Fruit fly (Drosophila melanogaster) whole organism, embryonic: ENCODE results near the gene bmm.

ENCODE experiments used
- CG10321 ChIP-seq: fragments of 200-800 bp; sonication (Bioruptor generic); IDR thresholded peaks from 2 replicates; pipeline ENCODE4 v1.3.6; 2022; ENCODE audit warnings: missing biosample characterization, missing genetic modification characterization
- CG10959 ChIP-seq: fragments of 200-800 bp; sonication (Bioruptor generic); IDR thresholded peaks from 2 replicates; pipeline ENCODE4 v1.3.6; 2022; ENCODE audit warnings: missing biosample characterization, missing genetic modification characterization
- CG11504 ChIP-seq: fragments of 200-800 bp; sonication (Bioruptor generic); optimal IDR thresholded peaks from 3 replicates; lab custom pipeline; 2019; ENCODE audit warnings: missing biosample characterization, mild to moderate bottlenecking, missing genetic modification characterization, moderate library complexity
- CG11723 ChIP-seq: fragments of 200-800 bp; sonication (Bioruptor generic); optimal IDR thresholded peaks from 2 replicates; lab custom pipeline; 2017; ENCODE audit warnings: missing biosample characterization, mild to moderate bottlenecking, missing genetic modification characterization
- CG12155 ChIP-seq: fragments of 200-800 bp; sonication (Bioruptor generic); optimal IDR thresholded peaks from 3 replicates; lab custom pipeline; 2016; ENCODE audit warnings: missing biosample characterization, missing genetic modification characterization
- CG13424 ChIP-seq: fragments of 200-800 bp; sonication (Bioruptor generic); optimal IDR thresholded peaks from 2 replicates; lab custom pipeline; 2019; ENCODE audit warnings: missing biosample characterization, mild to moderate bottlenecking, missing genetic modification characterization, moderate library complexity
- CG13775 ChIP-seq: fragments of 200-800 bp; sonication (Bioruptor generic); optimal IDR thresholded peaks from 3 replicates; lab custom pipeline; 2017; ENCODE audit warnings: missing biosample characterization, mild to moderate bottlenecking, missing genetic modification characterization
- CG15514 ChIP-seq: fragments of 200-800 bp; sonication (Bioruptor generic); optimal IDR thresholded peaks from 3 replicates; lab custom pipeline; 2017; ENCODE audit warnings: missing biosample characterization, missing genetic modification characterization, mild to moderate bottlenecking, moderate library complexity, missing genetic modification reagents
- CG1603 ChIP-seq: fragments of 200-800 bp; sonication (Bioruptor generic); optimal IDR thresholded peaks from 2 replicates; lab custom pipeline; 2019; ENCODE audit warnings: missing biosample characterization, mild to moderate bottlenecking, missing genetic modification characterization, moderate library complexity
- CG16863 ChIP-seq: fragments of 200-800 bp; sonication (Bioruptor generic); optimal IDR thresholded peaks from 3 replicates; lab custom pipeline; 2016; ENCODE audit warnings: missing biosample characterization, missing genetic modification characterization
- CG17385 ChIP-seq: fragments of 200-800 bp; sonication (Bioruptor generic); optimal IDR thresholded peaks from 3 replicates; lab custom pipeline; 2018; ENCODE audit warnings: missing biosample characterization, mild to moderate bottlenecking, missing genetic modification characterization
- CG1832 ChIP-seq: fragments of 200-800 bp; sonication (Bioruptor generic); optimal IDR thresholded peaks from 2 replicates; lab custom pipeline; 2017; ENCODE audit warnings: missing biosample characterization, mild to moderate bottlenecking, missing genetic modification characterization, inconsistent platforms
- CG18764 ChIP-seq: fragments of 200-800 bp; sonication (Bioruptor generic); optimal IDR thresholded peaks from 3 replicates; lab custom pipeline; 2016; ENCODE audit warnings: missing biosample characterization, missing genetic modification characterization
- CG31224 ChIP-seq: fragments of 200-800 bp; sonication (Bioruptor generic); IDR thresholded peaks from 2 replicates; pipeline ENCODE4 v1.3.6; 2022; ENCODE audit warnings: missing biosample characterization, missing genetic modification characterization
- CG3838 ChIP-seq: fragments of 200-800 bp; sonication (Bioruptor generic); optimal IDR thresholded peaks from 3 replicates; lab custom pipeline; 2016; ENCODE audit warnings: missing biosample characterization, missing genetic modification characterization
- CG42726 ChIP-seq: fragments of 200-800 bp; sonication (Bioruptor generic); IDR thresholded peaks from 2 replicates; pipeline ENCODE4 v1.3.6; 2022; ENCODE audit warnings: missing biosample characterization, missing genetic modification characterization; ENCODE audit not compliant: partially characterized antibody
- CG4854 ChIP-seq: fragments of 200-800 bp; sonication (Bioruptor generic); optimal IDR thresholded peaks from 2 replicates; lab custom pipeline; 2016; ENCODE audit warnings: missing biosample characterization, missing genetic modification characterization, inconsistent platforms
- CG5953 ChIP-seq: fragments of 200-800 bp; sonication (Bioruptor generic); IDR thresholded peaks from 2 replicates; pipeline ENCODE4 v1.3.6; 2022; ENCODE audit warnings: missing biosample characterization, missing genetic modification characterization
- CG6791 ChIP-seq: fragments of 200-800 bp; sonication (Bioruptor generic); IDR thresholded peaks from 3 replicates; pipeline ENCODE4 v1.3.6; 2022; ENCODE audit warnings: missing biosample characterization, missing genetic modification characterization; ENCODE audit not compliant: partially characterized antibody
- CG6854 ChIP-seq: fragments of 200-800 bp; sonication (Bioruptor generic); optimal IDR thresholded peaks from 3 replicates; lab custom pipeline; 2017; ENCODE audit warnings: missing biosample characterization, mild to moderate bottlenecking, missing genetic modification characterization
- CoRest ChIP-seq: fragments of 200-800 bp; sonication (Bioruptor generic); optimal IDR thresholded peaks from 3 replicates; lab custom pipeline; 2018; ENCODE audit warnings: missing biosample characterization, mild to moderate bottlenecking, missing genetic modification characterization, moderate library complexity
- Fer1 ChIP-seq: fragments of 200-800 bp; sonication (Bioruptor generic); optimal IDR thresholded peaks from 2 replicates; lab custom pipeline; 2017; ENCODE audit warnings: missing biosample characterization, mild to moderate bottlenecking, missing genetic modification characterization
- H15 ChIP-seq: fragments of 200-800 bp; sonication (Bioruptor generic); IDR thresholded peaks from 3 replicates; pipeline ENCODE4 v1.3.6; 2022; ENCODE audit warnings: missing biosample characterization, missing genetic modification characterization
- HLH4C ChIP-seq: fragments of 200-800 bp; sonication (Bioruptor generic); IDR thresholded peaks from 3 replicates; pipeline ENCODE4 v1.3.6; 2022; ENCODE audit warnings: missing biosample characterization, missing genetic modification characterization; ENCODE audit not compliant: partially characterized antibody
- HLH54F ChIP-seq: fragments of 200-800 bp; sonication (Bioruptor generic); optimal IDR thresholded peaks from 3 replicates; lab custom pipeline; 2016; ENCODE audit warnings: missing biosample characterization, missing genetic modification characterization
- HmgD ChIP-seq: fragments of 200-800 bp; sonication (Bioruptor generic); optimal IDR thresholded peaks from 3 replicates; lab custom pipeline; 2016; ENCODE audit warnings: missing biosample characterization, missing genetic modification characterization
- Hr39 ChIP-seq: fragments of >200 bp; optimal IDR thresholded peaks from 2 replicates; lab custom pipeline; 2017
- MBD-R2 ChIP-seq: fragments of 200-800 bp; sonication (Bioruptor generic); IDR thresholded peaks from 2 replicates; pipeline ENCODE4 v1.3.6; 2022; ENCODE audit warnings: missing biosample characterization, missing genetic modification characterization
- Rx ChIP-seq: fragments of 200-800 bp; sonication (Bioruptor generic); IDR thresholded peaks from 2 replicates; pipeline ENCODE4 v1.3.6; 2022; ENCODE audit warnings: missing biosample characterization, missing genetic modification characterization
- Stat92E ChIP-seq, 3 experiments: fragments of >200 bp in 2 of 3; fragments of 200-800 bp in 1 of 3; sonication (Bioruptor generic) in 1 of 3; optimal IDR thresholded peaks; 2 replicates each; lab custom pipeline; 2017 to 2019; ENCODE audit warnings: missing biosample characterization in 3 of 3, missing genetic modification characterization in 3 of 3, mild to moderate bottlenecking in 1 of 3, moderate library complexity in 1 of 3
- Taf1 ChIP-seq: fragments of 200-800 bp; sonication (Bioruptor generic); IDR thresholded peaks from 2 replicates; pipeline ENCODE4 v1.3.6; 2022; ENCODE audit warnings: missing biosample characterization, missing genetic modification characterization
- Usf ChIP-seq: fragments of 200-800 bp; sonication (Bioruptor generic); optimal IDR thresholded peaks from 2 replicates; lab custom pipeline; 2017; ENCODE audit warnings: missing genotype, missing biosample characterization, missing genetic modification characterization
- ase ChIP-seq: fragments of 200-800 bp; sonication (Bioruptor generic); IDR thresholded peaks from 3 replicates; pipeline ENCODE4 v1.3.6; 2022; ENCODE audit warnings: missing biosample characterization, missing genetic modification characterization
- btn ChIP-seq: fragments of 200-800 bp; sonication (Bioruptor generic); optimal IDR thresholded peaks from 2 replicates; lab custom pipeline; 2016; ENCODE audit warnings: missing biosample characterization, missing genetic modification characterization
- chm ChIP-seq: fragments of 200-800 bp; sonication (Bioruptor generic); IDR thresholded peaks from 2 replicates; pipeline ENCODE4 v1.3.6; 2022; ENCODE audit warnings: missing biosample characterization, missing genetic modification characterization
- cwo ChIP-seq: fragments of 200-800 bp; sonication (Bioruptor generic); optimal IDR thresholded peaks from 3 replicates; lab custom pipeline; 2017; ENCODE audit warnings: missing biosample characterization, missing genetic modification characterization, mild to moderate bottlenecking, moderate library complexity, missing genetic modification reagents
- dan ChIP-seq: fragments of 200-800 bp; sonication (Bioruptor generic); IDR thresholded peaks from 2 replicates; pipeline ENCODE4 v1.3.6; 2022; ENCODE audit warnings: missing biosample characterization, missing genetic modification characterization
- disco-r ChIP-seq: fragments of 200-800 bp; sonication (Bioruptor generic); optimal IDR thresholded peaks from 2 replicates; lab custom pipeline; 2016; ENCODE audit warnings: missing biosample characterization, missing genetic modification characterization
- dysf ChIP-seq: fragments of 200-800 bp; sonication (Bioruptor generic); IDR thresholded peaks from 3 replicates; pipeline ENCODE4 v1.3.6; 2022; ENCODE audit warnings: missing biosample characterization, missing genetic modification characterization
- gsb-n ChIP-seq: fragments of 200-800 bp; sonication (Bioruptor generic); optimal IDR thresholded peaks from 3 replicates; lab custom pipeline; 2018; ENCODE audit warnings: missing biosample characterization, mild to moderate bottlenecking, missing genetic modification characterization
- h ChIP-seq: fragments of >200 bp; optimal IDR thresholded peaks from 2 replicates; lab custom pipeline; 2017
- hb ChIP-seq: fragments of 200-800 bp; sonication (Bioruptor generic); IDR thresholded peaks from 3 replicates; pipeline ENCODE4 v1.3.6; 2022; ENCODE audit warnings: missing biosample characterization, missing genetic modification characterization; ENCODE audit not compliant: partially characterized antibody
- inv ChIP-seq: fragments of 200-800 bp; sonication (Bioruptor generic); IDR thresholded peaks from 2 replicates; pipeline ENCODE4 v1.3.6; 2022; ENCODE audit warnings: missing biosample characterization, missing genetic modification characterization; ENCODE audit not compliant: partially characterized antibody
- jing ChIP-seq: fragments of 200-800 bp; sonication (Bioruptor generic); optimal IDR thresholded peaks from 2 replicates; lab custom pipeline; 2018; ENCODE audit warnings: missing biosample characterization, mild to moderate bottlenecking, missing genetic modification characterization
- kah ChIP-seq: fragments of 200-800 bp; sonication (Bioruptor generic); optimal IDR thresholded peaks from 2 replicates; lab custom pipeline; 2018; ENCODE audit warnings: missing biosample characterization, mild to moderate bottlenecking, missing genetic modification characterization
- nerfin-2 ChIP-seq: fragments of 200-800 bp; sonication (Bioruptor generic); IDR thresholded peaks from 2 replicates; pipeline ENCODE4 v1.3.6; 2022; ENCODE audit warnings: missing biosample characterization, missing genetic modification characterization; ENCODE audit not compliant: partially characterized antibody
- otp ChIP-seq: fragments of 200-800 bp; sonication (Bioruptor generic); IDR thresholded peaks from 3 replicates; pipeline ENCODE4, ENCODE4 v1.3.6; 2022; ENCODE audit warnings: missing biosample characterization, missing genetic modification characterization
- sim ChIP-seq: fragments of 200-800 bp; sonication (Bioruptor generic); IDR thresholded peaks from 2 replicates; pipeline ENCODE4 v1.3.6; 2022; ENCODE audit warnings: missing biosample characterization, missing genetic modification characterization
- tin ChIP-seq: fragments of 200-800 bp; sonication (Bioruptor generic); optimal IDR thresholded peaks from 3 replicates; lab custom pipeline; 2016; ENCODE audit warnings: missing biosample characterization, missing genetic modification characterization
- usp ChIP-seq: fragments of >200 bp; optimal IDR thresholded peaks from 2 replicates; lab custom pipeline; 2017; ENCODE audit warnings: missing biosample characterization, missing genetic modification characterization

Gene bmm

dm6 chr3L:14781082-14781862 is 4.9 kb downstream of the bmm start (continued):
- no peak for TF ChIP-seq CG4854 (GFP tag; lab: Kevin White, UChicago)
- TF ChIP-seq CG1832 (GFP tag; lab: Kevin White, UChicago), result no peak
- no peak for TF ChIP-seq Taf1 (GFP tag; lab: Robert Waterston, UW)
- TF ChIP-seq Usf (GFP tag; lab: Kevin White, UChicago), result no peak
- TF ChIP-seq CG1603 (tag; lab: Kevin White, UChicago), result peak; percentile 63
- TF ChIP-seq nerfin-2, result no peak
- no peak for TF ChIP-seq CG5953 (GFP tag; lab: Robert Waterston, UW)
- no peak for TF ChIP-seq HLH4C (GFP tag; lab: Robert Waterston, UW)
- TF ChIP-seq cwo (GFP tag; lab: Kevin White, UChicago), result peak; percentile 99
- TF ChIP-seq sim, result no peak
- TF ChIP-seq ase (GFP tag; lab: Robert Waterston, UW), result peak; percentile 51; the same call in 1 of the 3 replicates
- no peak for TF ChIP-seq dan (GFP tag; lab: Robert Waterston, UW)
- TF ChIP-seq CG6854, result peak; percentile 72
- peak; percentile 75 for TF ChIP-seq CG13775
- TF ChIP-seq CG3838, result no peak
- TF ChIP-seq usp (GFP tag; lab: Kevin White, UChicago), result no peak
- TF ChIP-seq H15, result 0 out of 3 replicates have a peak, but pooled peaks have one; percentile 6
- peak; percentile 85 for TF ChIP-seq CG11504 (tag; lab: Kevin White, UChicago)
- no peak for TF ChIP-seq CG10321 (GFP tag; lab: Robert Waterston, UW)
- peak; percentile 54 for TF ChIP-seq gsb-n (tag; lab: Kevin White, UChicago)
- peak; percentile 25 for TF ChIP-seq HLH54F (GFP tag; lab: Kevin White, UChicago)
- peak; percentile 76 for TF ChIP-seq CG13424 (tag; lab: Kevin White, UChicago)
- no peak for TF ChIP-seq hb (GFP tag; lab: Robert Waterston, UW)
- peak; percentile 21 for TF ChIP-seq CG11723 (GFP tag; lab: Kevin White, UChicago)
- TF ChIP-seq disco-r (GFP tag; lab: Kevin White, UChicago), result peak; percentile 36
- TF ChIP-seq CG17385 (GFP tag; lab: Kevin White, UChicago), result peak; percentile 72
- peak; percentile 87 for TF ChIP-seq CoRest (tag; lab: Kevin White, UChicago)
- TF ChIP-seq HmgD (GFP tag; lab: Kevin White, UChicago), result no peak
- TF ChIP-seq kah (GFP tag; lab: Kevin White, UChicago), result peak; percentile 61
- TF ChIP-seq chm (GFP tag; lab: Robert Waterston, UW), result peak; percentile 66; the same call in 1 of the 2 replicates
- TF ChIP-seq CG31224 (GFP tag; lab: Robert Waterston, UW), result no peak
- TF ChIP-seq CG12155 (GFP tag; lab: Kevin White, UChicago), result no peak
- peak; percentile 38 for TF ChIP-seq CG18764
- TF ChIP-seq CG42726 (GFP tag; lab: Robert Waterston, UW), result no peak
- no peak for TF ChIP-seq Hr39 (lab: Kevin White, UChicago)
- TF ChIP-seq inv (GFP tag; lab: Robert Waterston, UW), result no peak
- no peak for TF ChIP-seq jing (GFP tag; lab: Kevin White, UChicago)
- no peak for TF ChIP-seq btn (GFP tag; lab: Kevin White, UChicago)
- no peak for TF ChIP-seq Rx (GFP tag; lab: Robert Waterston, UW)
- TF ChIP-seq dysf (GFP tag; lab: Robert Waterston, UW), result peak; percentile 77
- TF ChIP-seq MBD-R2, result no peak; the same call in 1 of the 2 replicates
- peak; percentile 33 for TF ChIP-seq CG16863 (GFP tag; lab: Kevin White, UChicago)
- TF ChIP-seq Fer1 (GFP tag; lab: Kevin White, UChicago), result peak; percentile 77
- peak; percentile 49; the same call in 1 of the 2 replicates for TF ChIP-seq CG10959 (GFP tag; lab: Robert Waterston, UW)
- TF ChIP-seq h (lab: Kevin White, UChicago), result no peak
- TF ChIP-seq CG15514 (GFP tag; lab: Kevin White, UChicago), result peak; percentile 18
- TF ChIP-seq CG6791 (GFP tag; lab: Robert Waterston, UW), result no peak
- no peak; the same call in 2 of the 3 replicates for TF ChIP-seq otp (GFP tag; lab: Robert Waterston, UW)
- peak; percentile 50 for TF ChIP-seq tin (GFP tag; lab: Kevin White, UChicago)
- TF ChIP-seq Stat92E (GFP tag; optimal IDR thresholded peaks at IDR 0.05; lab: Kevin White, UChicago), result peak in 1 of 3 experiments; percentile 86
